Worm (Caenorhabditis elegans) whole organism, L2 larva: Measurements from ENCODE around the gene mak-2.

Source experiments
- R02D3.7 ChIP-seq: fragments of 150-350 bp; optimal IDR thresholded peaks from 2 replicates; lab custom pipeline; 2014; ENCODE audit warnings: missing biosample characterization, missing genetic modification characterization
- elt-3 ChIP-seq: sonication (generic microtip); optimal IDR thresholded peaks from 2 replicates; lab custom pipeline; 2017; ENCODE audit warnings: missing biosample characterization, missing genetic modification characterization
- nhr-21 ChIP-seq: fragments of 150-350 bp; optimal IDR thresholded peaks from 2 replicates; lab custom pipeline; 2014; ENCODE audit warnings: missing biosample characterization, missing genetic modification characterization
- nhr-23 ChIP-seq: fragments of 150-350 bp; optimal IDR thresholded peaks from 2 replicates; lab custom pipeline; 2014; ENCODE audit warnings: missing biosample characterization, missing genetic modification reagents, missing genetic modification characterization
- nhr-77 ChIP-seq: fragments of 150-350 bp; optimal IDR thresholded peaks from 2 replicates; lab custom pipeline; 2014; ENCODE audit warnings: missing biosample characterization, missing genetic modification characterization

DNA sequence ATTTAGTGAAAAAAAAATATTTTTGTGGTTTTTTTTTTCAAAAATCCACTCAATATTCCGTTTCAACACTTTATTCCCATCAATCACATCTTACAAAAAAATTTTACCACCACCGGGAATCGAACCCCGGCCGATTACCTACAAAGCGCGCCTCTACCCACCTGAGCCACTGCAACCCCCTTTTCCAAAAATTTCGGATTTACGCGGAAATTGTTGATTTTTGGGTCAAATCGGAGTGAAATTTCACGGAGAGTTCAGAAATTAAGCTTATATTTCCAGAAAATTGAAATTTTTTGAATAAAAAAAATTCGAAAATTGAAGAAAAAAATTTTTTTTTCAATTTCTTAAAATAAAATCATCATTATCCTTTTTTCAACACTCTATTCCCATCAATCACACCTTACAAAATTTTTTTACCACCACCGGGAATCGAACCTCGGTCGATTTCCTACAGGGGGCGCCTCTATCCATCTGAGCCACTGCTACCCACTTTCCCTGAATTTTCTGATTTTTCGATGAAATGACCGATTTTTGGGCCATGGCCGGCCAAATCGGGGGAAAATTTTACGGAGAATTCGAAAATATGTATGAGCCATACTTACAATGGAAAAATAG lies 11.9 kb upstream of the mak-2 start:
- TF ChIP-seq elt-3 (tag; lab: Kevin White, UChicago) (no peak), nhr-77 (no peak), nhr-23 (tag; lab: Kevin White, UChicago) (no peak), nhr-21 (tag; lab: Kevin White, UChicago) (no peak), R02D3.7 (tag; lab: Kevin White, UChicago) (no peak)
